Fruit fly (Drosophila melanogaster) Kc167 (cell line): ENCODE data around the gene APC4.

Experiments used
- Myc ChIP-seq: fragments of >200 bp; optimal IDR thresholded peaks from 2 replicates; lab custom pipeline; 2017; ENCODE audit warnings: missing external identifiers
- Sin3A ChIP-seq: fragments of >200 bp; optimal IDR thresholded peaks from 2 replicates; lab custom pipeline; 2018; ENCODE audit warnings: missing external identifiers
- h ChIP-seq: fragments of >200 bp; optimal IDR thresholded peaks from 3 replicates; lab custom pipeline; 2018; ENCODE audit warnings: missing external identifiers
- psq ChIP-seq: fragments of >200 bp; optimal IDR thresholded peaks from 2 replicates; lab custom pipeline; 2017; ENCODE audit warnings: missing external identifiers
- ttk ChIP-seq: sonication (Bioruptor generic); optimal IDR thresholded peaks from 2 replicates; lab custom pipeline; 2017; ENCODE audit warnings: missing external identifiers

dm6 chrX:9041789-9042456 lies 40.8 kb upstream of the APC4 start:
- TF ChIP-seq psq (lab: Kevin White, UChicago) (no peak), Myc (lab: Kevin White, UChicago) (no peak), ttk (lab: Kevin White, UChicago) (no peak), h (lab: Kevin White, UChicago) (no peak), Sin3A (lab: Kevin White, UChicago) (no peak)
